Worm (Caenorhabditis elegans) whole organism, L4/young adult: ENCODE data around the gene syp-1.
A peak's percentile ranks its signal among the peaks of the same experiment; 100 is the strongest.

Source experiments
- W03F9.2 ChIP-seq: fragments of 150-350 bp; optimal IDR thresholded peaks from 2 replicates; lab custom pipeline; 2014; ENCODE audit warnings: missing biosample characterization, missing genetic modification characterization
- dao-5 ChIP-seq: sonication (generic microtip); optimal IDR thresholded peaks from 2 replicates; lab custom pipeline; 2016; ENCODE audit warnings: missing genotype, missing genetic modification characterization, moderate library complexity, missing compliant biosample characterization
- him-1 ChIP-seq: sonication (generic microtip); optimal IDR thresholded peaks from 2 replicates; lab custom pipeline; 2016; ENCODE audit warnings: missing genotype, missing genetic modification reagents, missing genetic modification characterization, missing compliant biosample characterization

Gene syp-1

DNA sequence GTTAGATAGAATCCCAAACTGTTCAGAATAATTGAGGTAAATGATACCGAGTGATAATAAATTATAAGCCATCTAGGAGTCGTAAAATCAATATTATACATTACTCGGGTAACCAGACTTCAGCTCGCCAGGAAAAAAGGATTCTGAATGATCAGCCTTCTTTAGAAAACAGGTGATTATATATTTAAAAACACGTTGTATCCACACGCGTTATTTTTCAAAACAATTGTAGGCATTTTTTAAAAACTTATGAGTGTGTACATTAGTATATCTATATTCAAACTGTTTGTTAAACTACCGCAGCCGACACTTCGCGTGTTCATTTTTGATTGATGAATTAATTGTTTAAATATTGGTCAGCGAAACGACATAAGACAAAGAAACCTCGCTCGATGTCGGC, 15.8 kb upstream of the syp-1 start, which contains the start of gene sri-65:
sri-65 (minus strand) TSS at position 101 of the 400 bp plus-strand sequence.
- TF ChIP-seq dao-5 (tag; lab: Kevin White, UChicago): no peak
- TF ChIP-seq him-1 (tag; lab: Kevin White, UChicago): no peak
- TF ChIP-seq W03F9.2: no peak

DNA sequence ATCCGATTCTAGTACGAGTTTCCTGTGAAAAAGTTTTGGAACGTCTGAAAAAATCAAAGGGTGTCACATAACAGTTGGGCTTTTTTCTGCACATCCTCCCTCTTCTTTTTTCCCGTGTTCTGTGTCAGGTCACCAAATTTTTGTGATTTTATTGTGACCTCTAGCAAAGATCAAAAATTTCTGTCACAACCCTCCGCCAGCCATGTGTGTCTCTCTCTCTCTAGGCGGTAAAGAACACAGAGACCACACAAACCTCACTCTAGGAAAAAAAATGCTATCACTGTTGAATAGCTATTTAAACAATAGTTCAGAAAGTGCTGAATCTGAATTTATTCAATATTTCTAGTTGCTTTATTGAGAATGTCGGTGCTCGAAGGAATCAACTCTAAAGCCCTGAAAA, 13.4 kb upstream of the syp-1 start, which contains the start of gene gst-44:
gst-44 (plus strand) TSS at position 237 of the 400 bp plus-strand sequence.
- TF ChIP-seq dao-5 (tag; lab: Kevin White, UChicago) (no peak), W03F9.2 (no peak), him-1 (tag; lab: Kevin White, UChicago) (no peak)

ce11 chrV:16393728-16394127, 10.3 kb upstream of the syp-1 start, which contains the start of gene srd-63:
srd-63 (minus strand) TSS chrV:16393828.
- TF ChIP-seq him-1 (tag; lab: Kevin White, UChicago) (no peak), W03F9.2 (no peak), dao-5 (tag; lab: Kevin White, UChicago) (no peak)

- TF ChIP-seq dao-5 (tag; lab: Kevin White, UChicago) (no peak), W03F9.2 (no peak), him-1 (tag; lab: Kevin White, UChicago) (no peak)
Observed at ce11 chrV:16395131-16395530, 8.9 kb upstream of the syp-1 start, which contains the start of gene F13A7.11. F13A7.11 (minus strand) TSS chrV:16395304.

ce11 chrV:16395739-16396138, 8.3 kb upstream of the syp-1 start, which contains the start of gene F13A7.12:
F13A7.12 (plus strand) TSS chrV:16396039.
- TF ChIP-seq W03F9.2 (no peak), dao-5 (tag; lab: Kevin White, UChicago) (no peak), him-1 (tag; lab: Kevin White, UChicago) (no peak)

DNA sequence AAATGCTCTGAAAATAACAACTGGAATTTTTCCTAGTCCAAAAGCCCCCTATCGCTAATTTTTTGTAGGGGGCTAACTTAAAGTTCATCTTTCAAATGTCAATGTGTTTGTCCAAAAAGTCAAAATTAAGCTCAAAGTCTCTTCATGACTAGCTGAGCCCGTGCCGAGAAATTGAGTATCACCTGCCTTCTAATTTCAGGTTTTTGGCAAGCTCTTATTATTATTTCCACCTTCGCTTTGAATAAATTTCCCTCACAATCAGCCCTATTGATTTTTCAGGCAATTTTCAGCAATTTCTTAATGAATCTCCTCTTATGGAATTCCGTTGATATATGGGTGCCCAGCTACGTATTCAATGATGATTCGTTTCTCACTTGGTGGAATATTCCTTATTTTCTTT, 4.7 kb upstream of the syp-1 start, which contains the start of gene sre-36:
sre-36 (plus strand) TSS at position 301 of the 400 bp plus-strand sequence.
- no peak for TF ChIP-seq W03F9.2

- TF ChIP-seq dao-5 (tag; lab: Kevin White, UChicago): no peak
- TF ChIP-seq W03F9.2: peak; percentile 72
Observed at ce11 chrV:16401519-16401918, 2.6 kb upstream of the syp-1 start, which contains the start of gene F13A7.14. F13A7.14 (plus strand) TSS chrV:16401891.

ce11 chrV:16405366-16405765, 1.3 kb downstream of the syp-1 start:
- no peak for TF ChIP-seq dao-5 (tag; lab: Kevin White, UChicago)
- no peak for TF ChIP-seq W03F9.2
- TF ChIP-seq him-1 (tag; lab: Kevin White, UChicago): no peak

DNA sequence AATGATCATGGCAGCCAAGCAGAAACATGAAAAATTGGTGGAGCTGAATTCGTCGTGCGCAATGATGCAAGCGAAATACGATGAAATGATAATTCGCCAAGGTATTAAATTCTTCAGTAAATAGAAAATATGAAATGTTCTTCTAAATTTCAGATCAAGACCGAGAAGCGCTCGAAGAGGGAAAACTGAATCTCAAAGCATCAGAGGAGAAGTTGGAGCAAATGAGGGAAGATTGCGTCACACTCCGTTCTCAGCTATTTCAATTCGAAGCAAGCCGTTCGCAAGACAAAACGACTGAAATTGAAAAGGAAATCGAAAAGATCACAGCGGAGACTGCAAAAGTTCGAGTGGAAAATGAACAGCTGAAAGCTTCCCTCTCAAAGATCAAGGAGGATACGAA, 2.3 kb downstream of the syp-1 start:
- TF ChIP-seq him-1 (tag; lab: Kevin White, UChicago) (no peak), dao-5 (tag; lab: Kevin White, UChicago) (no peak)

DNA sequence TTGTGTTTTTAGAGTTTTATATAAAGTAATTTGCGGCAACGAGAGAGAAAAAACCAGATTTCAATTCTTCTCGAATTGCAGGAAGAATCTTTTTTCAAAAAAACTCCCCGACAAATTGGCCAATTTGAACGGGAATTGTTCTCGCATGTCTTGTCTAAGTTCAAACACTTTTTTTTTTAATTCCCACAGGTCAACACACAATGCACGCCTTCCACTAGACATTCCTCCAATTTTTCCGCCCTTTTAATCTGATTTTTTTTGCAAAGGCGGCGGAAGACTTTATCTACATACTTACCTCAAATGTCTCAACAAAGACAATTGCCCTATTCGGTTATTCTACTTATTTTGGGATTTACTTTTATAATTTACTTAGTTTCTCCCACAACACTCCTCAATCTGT, 3.6 kb downstream of the syp-1 start, which contains the start of gene F26D2.3:
F26D2.3 (plus strand) TSS at position 301 of the 400 bp plus-strand sequence.
- TF ChIP-seq dao-5 (tag; lab: Kevin White, UChicago) (no peak), W03F9.2 (no peak), him-1 (tag; lab: Kevin White, UChicago) (no peak)

- TF ChIP-seq him-1 (tag; lab: Kevin White, UChicago): no peak
Observed at ce11 chrV:16410521-16410920, 6.4 kb downstream of the syp-1 start, which contains the start of gene srh-145. srh-145 (plus strand) TSS chrV:16410713.

ce11 chrV:16417014-16417413, 12.9 kb downstream of the syp-1 start, which contains the start of gene str-55:
str-55 (minus strand) TSS chrV:16417114.
- TF ChIP-seq W03F9.2 (no peak), him-1 (tag; lab: Kevin White, UChicago) (no peak), dao-5 (tag; lab: Kevin White, UChicago) (no peak)

ce11 chrV:16419769-16420168, 15.7 kb downstream of the syp-1 start, which contains the start of gene F26D2.16:
F26D2.16 (minus strand) TSS chrV:16419869.
- TF ChIP-seq him-1 (tag; lab: Kevin White, UChicago) (no peak), dao-5 (tag; lab: Kevin White, UChicago) (no peak)

- no peak for TF ChIP-seq dao-5 (tag; lab: Kevin White, UChicago)
- no peak for TF ChIP-seq him-1 (tag; lab: Kevin White, UChicago)
- TF ChIP-seq W03F9.2: no peak
Observed at ce11 chrV:16420696-16421095, 16.6 kb downstream of the syp-1 start, which contains the start of gene srw-48. srw-48 (plus strand) TSS chrV:16420996.

DNA sequence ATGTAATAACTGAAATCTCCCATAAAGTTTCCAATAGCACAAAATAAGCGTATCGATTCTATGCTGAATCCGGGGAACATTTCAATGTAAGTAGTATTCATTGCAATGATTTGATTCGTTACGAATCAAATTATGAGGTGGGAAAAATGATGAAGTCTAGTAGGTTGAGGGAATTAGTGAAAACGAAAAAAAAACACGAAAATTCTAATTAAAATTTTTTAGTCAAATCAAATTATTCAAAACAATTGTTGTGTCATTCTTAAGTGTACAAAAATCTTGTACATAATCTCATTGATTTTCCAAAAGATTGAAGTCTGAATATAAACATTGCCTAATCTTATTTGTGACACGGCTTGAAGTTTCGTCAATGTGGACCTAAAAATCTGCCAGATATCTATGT, 20.4 kb downstream of the syp-1 start, which contains the start of gene srw-29:
srw-29 (minus strand) TSS at position 101 of the 400 bp plus-strand sequence.
- no peak for TF ChIP-seq W03F9.2
- no peak for TF ChIP-seq dao-5 (tag; lab: Kevin White, UChicago)
- no peak for TF ChIP-seq him-1 (tag; lab: Kevin White, UChicago)
